Worm (Caenorhabditis elegans) whole organism, mixed stage, embryonic: ENCODE results near the gene R12C12.5.

Source experiments
- blmp-1 ChIP-seq: fragments of 150-350 bp; optimal IDR thresholded peaks from 2 replicates; lab custom pipeline; 2014; ENCODE audit warnings: missing biosample characterization, missing genetic modification characterization
- ceh-39 ChIP-seq: fragments of 150-350 bp; optimal IDR thresholded peaks from 2 replicates; lab custom pipeline; 2014; ENCODE audit warnings: missing biosample characterization, missing genetic modification characterization
- ceh-43 ChIP-seq: fragments of 200-800 bp; sonication (Bioruptor generic); optimal IDR thresholded peaks from 2 replicates; lab custom pipeline; 2018; ENCODE audit warnings: mild to moderate bottlenecking, missing genetic modification characterization, moderate library complexity, missing compliant biosample characterization
- ceh-83 ChIP-seq: fragments of 200-800 bp; sonication (Bioruptor generic); optimal IDR thresholded peaks from 2 replicates; lab custom pipeline; 2018; ENCODE audit warnings: mild to moderate bottlenecking, missing genetic modification characterization, missing compliant biosample characterization
- ces-1 ChIP-seq: fragments of 150-350 bp; optimal IDR thresholded peaks from 2 replicates; lab custom pipeline; 2014; ENCODE audit warnings: missing biosample characterization, missing genetic modification reagents, missing genetic modification characterization
- cnd-1 ChIP-seq: fragments of 200-800 bp; sonication (Bioruptor generic); optimal IDR thresholded peaks from 2 replicates; lab custom pipeline; 2018; ENCODE audit warnings: mild to moderate bottlenecking, missing genetic modification characterization, missing compliant biosample characterization
- elt-1 ChIP-seq: sonication (generic microtip); optimal IDR thresholded peaks from 2 replicates; lab custom pipeline; 2017; ENCODE audit warnings: missing genetic modification characterization, mild to moderate bottlenecking, missing compliant biosample characterization, antibody characterized with exemption, moderate library complexity, borderline replicate concordance; ENCODE audit not compliant: insufficient read depth
- hlh-1 ChIP-seq: fragments of 150-350 bp; optimal IDR thresholded peaks from 2 replicates; lab custom pipeline; 2014; ENCODE audit warnings: missing biosample characterization, missing genetic modification reagents, missing genetic modification characterization
- lin-13 ChIP-seq: fragments of 150-350 bp; optimal IDR thresholded peaks from 2 replicates; lab custom pipeline; 2014; ENCODE audit warnings: missing biosample characterization, missing genetic modification characterization
- lin-32 ChIP-seq: fragments of 200-800 bp; sonication (Bioruptor generic); optimal IDR thresholded peaks from 2 replicates; lab custom pipeline; 2018; ENCODE audit warnings: mild to moderate bottlenecking, missing genetic modification characterization, missing compliant biosample characterization
- mab-5 ChIP-seq: fragments of 150-350 bp; optimal IDR thresholded peaks from 2 replicates; lab custom pipeline; 2014; ENCODE audit warnings: missing biosample characterization, missing genetic modification characterization
- mep-1 ChIP-seq: fragments of 150-350 bp; optimal IDR thresholded peaks from 2 replicates; lab custom pipeline; 2017; ENCODE audit warnings: missing biosample characterization, missing genetic modification reagents, missing genetic modification characterization, inconsistent platforms
- mls-2 ChIP-seq: sonication (generic microtip); optimal IDR thresholded peaks from 2 replicates; lab custom pipeline; 2016; ENCODE audit warnings: mild to moderate bottlenecking, missing genetic modification characterization, moderate library complexity, missing compliant biosample characterization
- nhr-12 ChIP-seq: fragments of 150-350 bp; optimal IDR thresholded peaks from 2 replicates; lab custom pipeline; 2014; ENCODE audit warnings: missing biosample characterization, missing genetic modification characterization
- nhr-2 ChIP-seq: fragments of 150-350 bp; optimal IDR thresholded peaks from 2 replicates; lab custom pipeline; 2014; ENCODE audit warnings: missing biosample characterization, missing genetic modification characterization
- nhr-237 ChIP-seq: fragments of 150-350 bp; optimal IDR thresholded peaks from 2 replicates; lab custom pipeline; 2014; ENCODE audit warnings: missing biosample characterization, missing genetic modification characterization
- nhr-28 ChIP-seq: fragments of 150-350 bp; optimal IDR thresholded peaks from 2 replicates; lab custom pipeline; 2014; ENCODE audit warnings: missing biosample characterization, missing genetic modification characterization
- nhr-76 ChIP-seq: sonication (generic microtip); optimal IDR thresholded peaks from 2 replicates; lab custom pipeline; 2017; ENCODE audit warnings: missing biosample characterization, missing genetic modification characterization
- pha-4 ChIP-seq: fragments of 150-350 bp; optimal IDR thresholded peaks from 2 replicates; lab custom pipeline; 2018; ENCODE audit warnings: missing biosample characterization, missing genetic modification reagents, missing genetic modification characterization
- snpc-4 ChIP-seq: fragments of 150-350 bp; optimal IDR thresholded peaks from 2 replicates; lab custom pipeline; 2014; ENCODE audit warnings: missing biosample characterization, missing genetic modification characterization
- sptf-1 ChIP-seq: sonication (generic microtip); optimal IDR thresholded peaks from 2 replicates; lab custom pipeline; 2017; ENCODE audit warnings: mild to moderate bottlenecking, missing genetic modification characterization, moderate library complexity, missing compliant biosample characterization
- tbx-8 ChIP-seq: fragments of 200-800 bp; sonication (Bioruptor generic); optimal IDR thresholded peaks from 2 replicates; lab custom pipeline; 2018; ENCODE audit warnings: mild to moderate bottlenecking, missing genetic modification characterization, moderate library complexity, missing compliant biosample characterization
- unc-120 ChIP-seq: sonication (generic microtip); optimal IDR thresholded peaks from 2 replicates; lab custom pipeline; 2017; ENCODE audit warnings: missing genetic modification characterization, missing compliant biosample characterization; ENCODE audit not compliant: poor library complexity, severe bottlenecking
- unc-62 ChIP-seq: fragments of 150-350 bp; optimal IDR thresholded peaks from 2 replicates; lab custom pipeline; 2014; ENCODE audit warnings: missing biosample characterization, missing genetic modification reagents, missing genetic modification characterization
- zip-8 ChIP-seq: fragments of 150-350 bp; optimal IDR thresholded peaks from 2 replicates; lab custom pipeline; 2014; ENCODE audit warnings: missing biosample characterization, missing genetic modification characterization
- ztf-11 ChIP-seq: fragments of 150-350 bp; optimal IDR thresholded peaks from 2 replicates; lab custom pipeline; 2014; ENCODE audit warnings: missing biosample characterization, missing genetic modification characterization

The R12C12.5 gene

ce11 chrII:6046023-6046631, 1.2 kb upstream of the R12C12.5 start:
- TF ChIP-seq ceh-83 (GFP tag; lab: Kevin White, UChicago) (no peak), ces-1 (GFP tag; lab: Kevin White, UChicago) (peak; percentile 7)

- TF ChIP-seq pha-4 (tag; lab: Kevin White, UChicago) (no peak), ces-1 (GFP tag; lab: Kevin White, UChicago) (no peak), mep-1 (tag; lab: Kevin White, UChicago) (no peak), elt-1 (tag; lab: Kevin White, UChicago) (no peak), unc-120 (tag; lab: Kevin White, UChicago) (no peak), lin-13 (tag; lab: Kevin White, UChicago) (no peak), snpc-4 (tag; lab: Kevin White, UChicago) (no peak)
These were observed 1.8 kb downstream of the R12C12.5 start, which contains the start of gene R12C12.10 for ce11 chrII:6043166-6043565. Gene R12C12.10, minus strand, starts transcription at chrII:6043266.

ce11 chrII:6031106-6031505, 13.8 kb downstream of the R12C12.5 start, which contains the start of gene frpr-16:
Gene frpr-16, minus strand, starts transcription at chrII:6031206.
- TF ChIP-seq nhr-237 (tag; lab: Kevin White, UChicago) (no peak), mab-5 (tag; lab: Kevin White, UChicago) (no peak), snpc-4 (tag; lab: Kevin White, UChicago) (no peak), ceh-39 (tag; lab: Kevin White, UChicago) (no peak), nhr-2 (tag; lab: Kevin White, UChicago) (no peak), mep-1 (tag; lab: Kevin White, UChicago) (no peak), ceh-43 (GFP tag; lab: Kevin White, UChicago) (no peak), cnd-1 (tag; lab: Kevin White, UChicago) (no peak), zip-8 (tag; lab: Kevin White, UChicago) (no peak), pha-4 (tag; lab: Kevin White, UChicago) (no peak)
- TF ChIP-seq, all 35 proteins: peak for 0

- TF ChIP-seq pha-4 (tag; lab: Kevin White, UChicago) (no peak), unc-62 (GFP tag; lab: Kevin White, UChicago) (peak; percentile 80), snpc-4 (tag; lab: Kevin White, UChicago) (no peak), ceh-39 (tag; lab: Kevin White, UChicago) (no peak), hlh-1 (tag; lab: Kevin White, UChicago) (peak; percentile 36), nhr-12 (tag; lab: Kevin White, UChicago) (no peak), unc-120 (tag; lab: Kevin White, UChicago) (peak; percentile 64), nhr-237 (tag; lab: Kevin White, UChicago) (no peak), elt-1 (tag; lab: Kevin White, UChicago) (no peak), blmp-1 (tag; lab: Kevin White, UChicago) (no peak), lin-32 (GFP tag; lab: Kevin White, UChicago) (no peak), nhr-76 (tag; lab: Kevin White, UChicago) (no peak)
- TF ChIP-seq, all 35 proteins: peak for 3
These were observed 16.3 kb downstream of the R12C12.5 start for ce11 chrII:6028594-6029141.

DNA sequence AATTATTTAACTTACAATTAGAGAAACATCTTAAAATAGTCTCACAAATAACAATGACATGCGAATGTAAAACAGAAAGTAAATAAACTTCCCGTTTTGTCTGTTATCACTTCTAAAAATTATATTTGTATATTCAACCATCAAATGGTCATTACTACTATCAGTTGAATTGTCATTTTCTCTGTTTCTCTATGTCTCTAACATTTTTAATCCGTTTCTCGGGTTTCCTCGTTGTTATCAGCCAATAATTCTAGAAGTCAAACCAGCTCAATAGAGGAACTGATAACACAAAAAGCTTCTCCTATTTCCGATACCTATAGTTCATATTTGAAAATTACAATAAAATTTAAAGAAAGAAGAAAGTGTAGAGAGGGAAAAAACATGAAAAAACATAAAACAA, 18.3 kb downstream of the R12C12.5 start:
- no peak for TF ChIP-seq cnd-1 (tag; lab: Kevin White, UChicago)
- TF ChIP-seq nhr-237 (tag; lab: Kevin White, UChicago): no peak
- no peak for TF ChIP-seq hlh-1 (tag; lab: Kevin White, UChicago)
- TF ChIP-seq sptf-1 (tag; lab: Kevin White, UChicago): no peak
- TF ChIP-seq ceh-43 (GFP tag; lab: Kevin White, UChicago): no peak
- TF ChIP-seq ztf-11 (tag; lab: Kevin White, UChicago): no peak
- no peak for TF ChIP-seq snpc-4 (tag; lab: Kevin White, UChicago)
- no peak for TF ChIP-seq blmp-1 (tag; lab: Kevin White, UChicago)
- no peak for TF ChIP-seq mep-1 (tag; lab: Kevin White, UChicago)

- TF ChIP-seq elt-1 (tag; lab: Kevin White, UChicago) (no peak), sptf-1 (tag; lab: Kevin White, UChicago) (no peak), nhr-28 (tag; lab: Kevin White, UChicago) (no peak), mls-2 (tag; lab: Kevin White, UChicago) (no peak), ceh-43 (GFP tag; lab: Kevin White, UChicago) (no peak), unc-62 (GFP tag; lab: Kevin White, UChicago) (no peak), tbx-8 (GFP tag; lab: Kevin White, UChicago) (no peak)
These were observed 19.3 kb downstream of the R12C12.5 start for ce11 chrII:6025647-6026046.
